Worm (Caenorhabditis elegans): Measurements from ENCODE around the gene C05C8.1.

Gene C05C8.1

DNA sequence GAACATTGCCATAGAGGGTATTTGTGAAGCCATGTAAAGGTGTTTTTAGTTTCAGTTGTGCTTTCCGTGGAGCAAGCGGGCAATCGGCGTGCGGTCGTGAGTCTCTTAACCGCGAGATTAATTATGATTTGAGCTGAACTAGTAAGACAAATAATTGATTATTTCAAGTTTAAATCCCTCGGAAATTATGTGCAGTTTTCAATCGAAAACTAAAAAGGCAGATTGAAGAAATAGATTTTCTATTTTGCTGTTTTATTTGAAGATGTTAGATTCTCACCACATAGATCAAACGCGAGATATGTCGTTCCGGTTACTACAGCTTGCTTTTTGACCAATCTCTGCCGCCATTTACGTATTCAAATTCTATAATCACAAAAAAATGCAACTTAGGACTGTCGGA lies 42.5 kb downstream of the C05C8.1 start, which contains the start of gene C13A2.3:
Gene C13A2.3, plus strand, starts transcription at position 301 of the 400 bp plus-strand sequence.
- TF ChIP-seq pha-4 (tag; optimal IDR thresholded peaks at IDR 0.05) = no peak
- TF ChIP-seq fkh-10 (GFP tag; optimal IDR thresholded peaks at IDR 0.05) = no peak
- TF ChIP-seq ztf-4 (tag; optimal IDR thresholded peaks at IDR 0.05) = no peak
- TF ChIP-seq egl-27 (tag; optimal IDR thresholded peaks at IDR 0.05) = no peak
- no peak for TF ChIP-seq sea-2 (GFP tag; optimal IDR thresholded peaks at IDR 0.05)

DNA sequence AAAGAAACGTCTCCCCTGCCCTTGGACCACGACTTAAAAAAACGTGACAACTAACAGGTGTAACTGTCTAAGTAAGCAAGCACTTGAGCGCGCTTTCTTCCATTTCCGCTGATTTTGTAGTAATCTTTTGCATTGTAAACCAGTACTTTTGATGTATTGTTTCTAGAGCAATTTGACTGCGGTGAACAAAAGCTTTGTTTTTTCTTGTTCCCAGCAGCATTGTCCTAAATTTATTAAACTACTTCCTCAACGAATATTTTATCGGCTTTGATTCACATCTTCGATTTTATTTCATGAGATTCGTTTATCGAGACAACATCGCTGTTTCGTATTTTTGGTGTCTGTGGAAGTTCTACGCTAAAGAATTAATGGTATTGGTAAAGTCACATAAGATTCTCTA lies 49.1 kb downstream of the C05C8.1 start, which contains the start of gene C13A2.1:
Gene C13A2.1, plus strand, starts transcription at position 301 of the 400 bp plus-strand sequence.
- TF ChIP-seq ZK546.5 (tag; optimal IDR thresholded peaks at IDR 0.05) (no peak), ztf-11 (tag; optimal IDR thresholded peaks at IDR 0.05) (no peak), egl-27 (tag; optimal IDR thresholded peaks at IDR 0.05) (no peak), nhr-77 (tag; optimal IDR thresholded peaks at IDR 0.05) (no peak), fkh-2 (tag; optimal IDR thresholded peaks at IDR 0.05) (no peak), sea-2 (GFP tag; optimal IDR thresholded peaks at IDR 0.05) (no peak)
